Worm (Caenorhabditis elegans) whole organism, L4/young adult: ENCODE data around the gene clec-168.

Source experiments
- dao-5 ChIP-seq: sonication (generic microtip); optimal IDR thresholded peaks from 2 replicates; lab custom pipeline; 2016; ENCODE audit warnings: missing genotype, missing genetic modification characterization, moderate library complexity, missing compliant biosample characterization
- him-1 ChIP-seq: sonication (generic microtip); optimal IDR thresholded peaks from 2 replicates; lab custom pipeline; 2016; ENCODE audit warnings: missing genotype, missing genetic modification reagents, missing genetic modification characterization, missing compliant biosample characterization

ce11 chrIV:1213192-1213591 is 43.6 kb upstream of the clec-168 start:
- TF ChIP-seq him-1 (tag; lab: Kevin White, UChicago) (no peak), dao-5 (tag; lab: Kevin White, UChicago) (no peak)
